Fruit fly (Drosophila melanogaster) whole organism, prepupa: ENCODE results near the gene CG18095.

ENCODE experiments used
- Hr38 ChIP-seq: sonication (Bioruptor generic); optimal IDR thresholded peaks from 2 replicates; lab custom pipeline; 2016; ENCODE audit warnings: missing biosample characterization, missing genetic modification characterization
- Hr39 ChIP-seq: fragments of 200-800 bp; sonication (Bioruptor generic); optimal IDR thresholded peaks from 2 replicates; lab custom pipeline; 2016; ENCODE audit warnings: missing biosample characterization, missing genetic modification characterization
- Hr4 ChIP-seq: fragments of 200-800 bp; sonication (Bioruptor generic); optimal IDR thresholded peaks from 3 replicates; lab custom pipeline; 2016; ENCODE audit warnings: missing biosample characterization, missing genetic modification characterization

DNA sequence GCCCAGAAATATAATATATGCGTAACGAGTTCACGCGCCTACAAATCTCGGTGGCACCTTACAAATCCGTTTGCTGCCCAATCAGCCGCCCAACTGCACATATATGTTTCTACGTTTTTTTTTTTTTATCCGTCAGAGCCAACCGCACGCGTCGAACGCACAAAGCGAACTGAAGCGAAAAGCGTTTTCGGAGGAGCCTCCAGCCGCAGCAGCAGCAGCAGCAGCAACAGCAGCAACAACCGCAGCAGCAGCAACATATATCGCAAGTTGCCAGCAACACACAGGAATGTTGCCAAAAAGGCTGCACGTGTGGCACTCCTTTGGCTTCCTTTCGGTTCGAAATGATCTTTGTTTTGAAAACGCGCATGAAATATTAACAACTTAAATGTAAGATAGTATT lies 30.3 kb downstream of the CG18095 start, which contains the start of gene rk:
- TF ChIP-seq Hr4 (GFP tag; lab: Kevin White, UChicago) (no peak), Hr38 (no peak), Hr39 (GFP tag; lab: Kevin White, UChicago) (no peak)
